Fruit fly (Drosophila melanogaster) whole organism, embryonic: ENCODE measurements around the gene CG5909.

ENCODE experiments used
- Adf1 ChIP-seq: fragments of 200-800 bp; sonication (Bioruptor generic); IDR thresholded peaks from 2 replicates; pipeline ENCODE4 v1.3.6; 2022; ENCODE audit warnings: missing biosample characterization, missing genetic modification characterization
- Asciz ChIP-seq: fragments of 200-800 bp; sonication (Bioruptor generic); optimal IDR thresholded peaks from 2 replicates; lab custom pipeline; 2017; ENCODE audit warnings: missing biosample characterization, mild to moderate bottlenecking, missing genetic modification characterization, missing genetic modification reagents
- Awh ChIP-seq: fragments of 200-800 bp; sonication (Bioruptor generic); IDR thresholded peaks from 2 replicates; pipeline ENCODE4, ENCODE4 v1.3.6; 2022; ENCODE audit warnings: missing biosample characterization, missing genetic modification characterization
- Blimp-1 ChIP-seq: fragments of 200-800 bp; sonication (Bioruptor generic); optimal IDR thresholded peaks from 3 replicates; lab custom pipeline; 2018; ENCODE audit warnings: missing biosample characterization, missing genetic modification characterization, mild to moderate bottlenecking, moderate library complexity, missing genetic modification reagents
- CG11560 ChIP-seq: fragments of 200-800 bp; sonication (Bioruptor generic); IDR thresholded peaks from 3 replicates; pipeline ENCODE4 v1.3.6; 2022; ENCODE audit warnings: missing biosample characterization, missing genetic modification characterization
- CG11696 ChIP-seq: fragments of 200-800 bp; sonication (Bioruptor generic); IDR thresholded peaks from 2 replicates; pipeline ENCODE4 v1.3.6; 2022; ENCODE audit warnings: missing biosample characterization, missing genetic modification characterization
- CG14667 ChIP-seq: fragments of 200-800 bp; sonication (Bioruptor generic); IDR thresholded peaks from 2 replicates; pipeline ENCODE4 v1.3.6; 2022; ENCODE audit warnings: missing biosample characterization, missing genetic modification characterization
- CG16813 ChIP-seq: fragments of 200-800 bp; sonication (Bioruptor generic); IDR thresholded peaks from 3 replicates; pipeline ENCODE4 v1.3.6; 2022; ENCODE audit warnings: missing biosample characterization, missing genetic modification characterization; ENCODE audit not compliant: partially characterized antibody
- CG18599 ChIP-seq: fragments of 200-800 bp; sonication (Bioruptor generic); optimal IDR thresholded peaks from 3 replicates; lab custom pipeline; 2017; ENCODE audit warnings: missing biosample characterization, missing genetic modification characterization, mild to moderate bottlenecking, moderate library complexity, missing genetic modification reagents
- CG2129 ChIP-seq: fragments of 200-800 bp; sonication (Bioruptor generic); IDR thresholded peaks from 2 replicates; pipeline ENCODE4 v1.3.6; 2022; ENCODE audit warnings: missing biosample characterization, missing genetic modification characterization; ENCODE audit not compliant: partially characterized antibody
- CG2875 ChIP-seq: fragments of 200-800 bp; sonication (Bioruptor generic); optimal IDR thresholded peaks from 2 replicates; lab custom pipeline; 2017; ENCODE audit warnings: missing biosample characterization, mild to moderate bottlenecking, missing genetic modification characterization, missing genetic modification reagents
- CG3163 ChIP-seq: fragments of 200-800 bp; sonication (Bioruptor generic); optimal IDR thresholded peaks from 3 replicates; lab custom pipeline; 2016; ENCODE audit warnings: missing biosample characterization, missing genetic modification characterization
- CG34224 ChIP-seq: fragments of 200-800 bp; sonication (Bioruptor generic); IDR thresholded peaks from 3 replicates; pipeline ENCODE4 v1.3.6; 2022; ENCODE audit warnings: missing biosample characterization, missing genetic modification characterization; ENCODE audit not compliant: partially characterized antibody
- CG34422 ChIP-seq: fragments of 200-800 bp; sonication (Bioruptor generic); IDR thresholded peaks from 3 replicates; pipeline ENCODE4 v1.3.6; 2022; ENCODE audit warnings: missing biosample characterization, missing genetic modification characterization
- CG3995 ChIP-seq: fragments of 200-800 bp; sonication (Bioruptor generic); optimal IDR thresholded peaks from 3 replicates; lab custom pipeline; 2016; ENCODE audit warnings: missing biosample characterization, missing genetic modification characterization
- CG4328 ChIP-seq: fragments of 200-800 bp; sonication (Bioruptor generic); optimal IDR thresholded peaks from 3 replicates; lab custom pipeline; 2017; ENCODE audit warnings: missing biosample characterization, missing genetic modification reagents, missing genetic modification characterization
- CG4730 ChIP-seq: fragments of 200-800 bp; sonication (Bioruptor generic); IDR thresholded peaks from 2 replicates; pipeline ENCODE4 v1.3.6; 2022; ENCODE audit warnings: missing biosample characterization, missing genetic modification characterization
- CG5245 ChIP-seq: fragments of 200-800 bp; sonication (Bioruptor generic); optimal IDR thresholded peaks from 3 replicates; lab custom pipeline; 2016; ENCODE audit warnings: missing biosample characterization, missing genetic modification characterization
- CG7271 ChIP-seq: fragments of 200-800 bp; sonication (Bioruptor generic); optimal IDR thresholded peaks from 2 replicates; lab custom pipeline; 2018; ENCODE audit warnings: missing biosample characterization, mild to moderate bottlenecking, missing genetic modification characterization, moderate library complexity
- Dp ChIP-seq: fragments of 200-800 bp; sonication (Bioruptor generic); optimal IDR thresholded peaks from 2 replicates; lab custom pipeline; 2018; ENCODE audit warnings: missing biosample characterization, mild to moderate bottlenecking, missing genetic modification characterization, moderate library complexity
- E2f1 ChIP-seq: fragments of 200-800 bp; sonication (Bioruptor generic); IDR thresholded peaks from 2 replicates; pipeline ENCODE4 v1.3.6; 2022; ENCODE audit warnings: missing biosample characterization, missing genetic modification characterization
- HLH54F ChIP-seq: fragments of 200-800 bp; sonication (Bioruptor generic); optimal IDR thresholded peaks from 3 replicates; lab custom pipeline; 2016; ENCODE audit warnings: missing biosample characterization, missing genetic modification characterization
- Hr78 ChIP-seq, 2 experiments: fragments of 200-800 bp in 1 of 2; fragments of >200 bp in 1 of 2; sonication (Bioruptor generic) in 1 of 2; optimal IDR thresholded peaks; 2 replicates each; lab custom pipeline; 2017 to 2019; ENCODE audit warnings: missing biosample characterization in 2 of 2, missing genetic modification characterization in 2 of 2, mild to moderate bottlenecking in 1 of 2, moderate library complexity in 1 of 2
- MBD-R2 ChIP-seq: fragments of 200-800 bp; sonication (Bioruptor generic); IDR thresholded peaks from 2 replicates; pipeline ENCODE4 v1.3.6; 2022; ENCODE audit warnings: missing biosample characterization, missing genetic modification characterization
- Nf-YA ChIP-seq: fragments of 200-800 bp; sonication (Bioruptor generic); IDR thresholded peaks from 2 replicates; pipeline ENCODE4 v1.3.6; 2022; ENCODE audit warnings: missing biosample characterization, missing genetic modification characterization
- Sry-δ ChIP-seq: fragments of 200-800 bp; sonication (Bioruptor generic); optimal IDR thresholded peaks from 2 replicates; lab custom pipeline; 2016; ENCODE audit warnings: missing biosample characterization, missing genetic modification characterization
- bigmax ChIP-seq: fragments of 200-800 bp; sonication (Bioruptor generic); optimal IDR thresholded peaks from 2 replicates; lab custom pipeline; 2018; ENCODE audit warnings: missing biosample characterization, mild to moderate bottlenecking, missing genetic modification characterization
- btn ChIP-seq: fragments of 200-800 bp; sonication (Bioruptor generic); optimal IDR thresholded peaks from 2 replicates; lab custom pipeline; 2016; ENCODE audit warnings: missing biosample characterization, missing genetic modification characterization
- cad ChIP-seq: fragments of >200 bp; optimal IDR thresholded peaks from 2 replicates; lab custom pipeline; 2017; ENCODE audit warnings: missing biosample characterization, missing genetic modification characterization
- chinmo ChIP-seq: fragments of 200-800 bp; sonication (Bioruptor generic); IDR thresholded peaks from 4 replicates; pipeline ENCODE4 v1.3.6; 2022; ENCODE audit warnings: missing biosample characterization, missing genetic modification characterization; ENCODE audit not compliant: partially characterized antibody
- crol ChIP-seq: fragments of 200-800 bp; sonication (Bioruptor generic); IDR thresholded peaks from 2 replicates; pipeline ENCODE4 v1.3.6; 2022; ENCODE audit warnings: missing biosample characterization, missing genetic modification characterization
- dm ChIP-seq: fragments of 200-800 bp; sonication (Bioruptor generic); optimal IDR thresholded peaks from 3 replicates; lab custom pipeline; 2016; ENCODE audit warnings: missing biosample characterization, missing genetic modification characterization
- dmrt11E ChIP-seq: fragments of 200-800 bp; sonication (Bioruptor generic); optimal IDR thresholded peaks from 3 replicates; lab custom pipeline; 2018; ENCODE audit warnings: missing biosample characterization, mild to moderate bottlenecking, missing genetic modification characterization, moderate library complexity
- dpn ChIP-seq, 2 experiments: fragments of 200-800 bp; sonication (Bioruptor generic); optimal IDR thresholded peaks; 3 replicates each; lab custom pipeline; 2016; ENCODE audit warnings: missing biosample characterization in 2 of 2, missing genetic modification characterization in 2 of 2
- fd102C ChIP-seq: fragments of 200-800 bp; sonication (Bioruptor generic); optimal IDR thresholded peaks from 2 replicates; lab custom pipeline; 2018; ENCODE audit warnings: missing biosample characterization, mild to moderate bottlenecking, missing genetic modification characterization, moderate library complexity
- fd96Cb ChIP-seq: fragments of 200-800 bp; sonication (Bioruptor generic); optimal IDR thresholded peaks from 2 replicates; lab custom pipeline; 2018; ENCODE audit warnings: missing biosample characterization, mild to moderate bottlenecking, missing genetic modification characterization, moderate library complexity
- hkb ChIP-seq, 2 experiments: fragments of 200-800 bp in 1 of 2; fragments of >200 bp in 1 of 2; sonication (Bioruptor generic) in 1 of 2; IDR thresholded peaks in 1 of 2; optimal IDR thresholded peaks in 1 of 2; 2 replicates each; pipeline versions ENCODE4 v1.3.6 to Lab custom; 2017 to 2022; ENCODE audit warnings: missing biosample characterization in 1 of 2, missing genetic modification characterization in 1 of 2
- jigr1 ChIP-seq: fragments of 200-800 bp; sonication (Bioruptor generic); IDR thresholded peaks from 3 replicates; pipeline ENCODE4 v1.3.6; 2022; ENCODE audit warnings: missing biosample characterization, missing genetic modification characterization
- lbe ChIP-seq: fragments of 200-800 bp; sonication (Bioruptor generic); optimal IDR thresholded peaks from 2 replicates; lab custom pipeline; 2016; ENCODE audit warnings: missing biosample characterization, mild to moderate bottlenecking, missing genetic modification characterization
- oc ChIP-seq: fragments of 200-800 bp; sonication (Bioruptor generic); optimal IDR thresholded peaks from 2 replicates; lab custom pipeline; 2018; ENCODE audit warnings: missing biosample characterization, mild to moderate bottlenecking, missing genetic modification characterization, moderate library complexity
- row ChIP-seq: fragments of 200-800 bp; sonication (Bioruptor generic); IDR thresholded peaks from 3 replicates; pipeline ENCODE4 v1.3.6; 2022; ENCODE audit warnings: missing biosample characterization, missing genetic modification characterization
- sd ChIP-seq: fragments of 200-800 bp; sonication (Bioruptor generic); optimal IDR thresholded peaks from 3 replicates; lab custom pipeline; 2018; ENCODE audit warnings: missing biosample characterization, mild to moderate bottlenecking, missing genetic modification characterization, moderate library complexity
- sob ChIP-seq: fragments of 200-800 bp; sonication (Bioruptor generic); IDR thresholded peaks from 2 replicates; pipeline ENCODE4 v1.3.6; 2022; ENCODE audit warnings: missing biosample characterization, missing genetic modification characterization
- stc ChIP-seq: fragments of 200-800 bp; sonication (Bioruptor generic); IDR thresholded peaks from 2 replicates; pipeline ENCODE4 v1.3.6; 2022; ENCODE audit warnings: missing biosample characterization, missing genetic modification characterization
- tio ChIP-seq: fragments of 200-800 bp; sonication (Bioruptor generic); optimal IDR thresholded peaks from 2 replicates; lab custom pipeline; 2017; ENCODE audit warnings: missing biosample characterization, missing genetic modification characterization, inconsistent platforms
- tll ChIP-seq, 2 experiments: fragments of 200-800 bp in 1 of 2; fragments of >200 bp in 1 of 2; sonication (Bioruptor generic) in 1 of 2; optimal IDR thresholded peaks; 2 replicates each; lab custom pipeline; 2017 to 2019; ENCODE audit warnings: missing biosample characterization in 2 of 2, missing genetic modification characterization in 2 of 2, mild to moderate bottlenecking in 1 of 2, moderate library complexity in 1 of 2

Gene CG5909

dm6 chr3R:27204694-27205414 lies 43.9 kb downstream of the CG5909 start (continued):
- TF ChIP-seq CG16813 (GFP tag; lab: Robert Waterston, UW) (no peak), CG7271 (tag; lab: Kevin White, UChicago) (no peak), CG11696 (GFP tag; lab: Robert Waterston, UW) (no peak), hkb (optimal IDR thresholded peaks at IDR 0.05; lab: Kevin White, UChicago) (peak; percentile 97), hkb (GFP tag; IDR thresholded peaks at IDR 0.05; lab: Robert Waterston, UW) (no peak), CG18599 (peak; percentile 10), fd102C (GFP tag; lab: Kevin White, UChicago) (no peak), Blimp-1 (peak; percentile 43), Dp (GFP tag; lab: Kevin White, UChicago) (no peak), sob (GFP tag; lab: Robert Waterston, UW) (no peak; the same call in 1 of the 2 replicates), fd96Cb (peak; percentile 11), HLH54F (GFP tag; lab: Kevin White, UChicago) (no peak)
- TF ChIP-seq, all 482 proteins: peak for 75

- TF ChIP-seq tio (GFP tag; lab: Kevin White, UChicago) (no peak), Nf-YA (GFP tag; lab: Robert Waterston, UW) (peak; percentile 64), CG2129 (GFP tag; lab: Robert Waterston, UW) (no peak), Hr78 (GFP tag; optimal IDR thresholded peaks at IDR 0.05; lab: Kevin White, UChicago) (no peak), CG11560 (tag; lab: Robert Waterston, UW) (no peak), Sry-δ (GFP tag; lab: Kevin White, UChicago) (peak; percentile 19), Asciz (GFP tag; lab: Kevin White, UChicago) (peak; percentile 61), MBD-R2 (GFP tag; lab: Robert Waterston, UW) (no peak), row (GFP tag; lab: Robert Waterston, UW) (no peak), CG4328 (GFP tag; lab: Kevin White, UChicago) (peak; percentile 57), oc (no peak), dm (GFP tag; lab: Kevin White, UChicago) (peak; percentile 7), CG3163 (GFP tag; lab: Kevin White, UChicago) (no peak), sd (tag; lab: Kevin White, UChicago) (no peak), CG11696 (GFP tag; lab: Robert Waterston, UW) (no peak; the same call in 1 of the 2 replicates), Awh (GFP tag; lab: Robert Waterston, UW) (peak; percentile 84), E2f1 (GFP tag; lab: Robert Waterston, UW) (no peak), lbe (GFP tag; lab: Kevin White, UChicago) (no peak), dmrt11E (peak; percentile 4), bigmax (GFP tag; lab: Kevin White, UChicago) (no peak), Adf1 (GFP tag; lab: Robert Waterston, UW) (no peak), CG34224 (no peak), chinmo (GFP tag; lab: Robert Waterston, UW) (no peak), CG34422 (GFP tag; lab: Robert Waterston, UW) (no peak), CG3995 (GFP tag; lab: Kevin White, UChicago) (no peak), stc (GFP tag; lab: Robert Waterston, UW) (0 out of 2 replicates have a peak, but pooled peaks have one; percentile 16), CG2875 (peak; percentile 66), CG5245 (GFP tag; lab: Kevin White, UChicago) (no peak), crol (GFP tag; lab: Robert Waterston, UW) (no peak), dpn (GFP tag; optimal IDR thresholded peaks at IDR 0.05; lab: Kevin White, UChicago) (peak in 1 of 2 experiments; percentile 9), tll (GFP tag; optimal IDR thresholded peaks at IDR 0.05; lab: Kevin White, UChicago) (peak in 1 of 2 experiments; percentile 90), jigr1 (no peak), btn (GFP tag; lab: Kevin White, UChicago) (peak; percentile 36), cad (GFP tag; lab: Kevin White, UChicago) (no peak), CG14667 (no peak), CG4730 (GFP tag; lab: Robert Waterston, UW) (no peak)
Observed at dm6 chr3R:27208724-27209343, 47.9 kb downstream of the CG5909 start.
